Worm (Caenorhabditis elegans) whole organism, L2 larva: Measurements from ENCODE around the gene E02H1.1.

Source experiments
- C34F6.9 ChIP-seq: fragments of 150-350 bp; optimal IDR thresholded peaks from 2 replicates; lab custom pipeline; 2014; ENCODE audit warnings: missing biosample characterization, missing genetic modification characterization
- R02D3.7 ChIP-seq: fragments of 150-350 bp; optimal IDR thresholded peaks from 2 replicates; lab custom pipeline; 2014; ENCODE audit warnings: missing biosample characterization, missing genetic modification characterization
- ZK546.5 ChIP-seq: sonication (generic microtip); optimal IDR thresholded peaks from 2 replicates; lab custom pipeline; 2017; ENCODE audit warnings: missing biosample characterization, missing genetic modification characterization
- alr-1 ChIP-seq: fragments of 150-350 bp; optimal IDR thresholded peaks from 2 replicates; lab custom pipeline; 2014; ENCODE audit warnings: missing biosample characterization, missing genetic modification characterization
- aly-2 ChIP-seq: fragments of 150-350 bp; optimal IDR thresholded peaks from 2 replicates; lab custom pipeline; 2014; ENCODE audit warnings: missing biosample characterization, missing genetic modification characterization
- ama-1 ChIP-seq: fragments of 150-350 bp; optimal IDR thresholded peaks from 2 replicates; lab custom pipeline; 2018; ENCODE audit warnings: inconsistent platforms
- blmp-1 ChIP-seq: sonication (generic microtip); optimal IDR thresholded peaks from 2 replicates; lab custom pipeline; 2017; ENCODE audit warnings: missing genetic modification characterization, mild to moderate bottlenecking, missing compliant biosample characterization, antibody characterized with exemption, moderate library complexity; ENCODE audit not compliant: insufficient read depth
- ceh-16 ChIP-seq: fragments of 150-350 bp; optimal IDR thresholded peaks from 2 replicates; lab custom pipeline; 2014; ENCODE audit warnings: missing biosample characterization, missing genetic modification characterization
- ceh-82 ChIP-seq: fragments of 150-350 bp; optimal IDR thresholded peaks from 2 replicates; lab custom pipeline; 2014; ENCODE audit warnings: missing biosample characterization, missing genetic modification characterization
- crh-2 ChIP-seq: sonication (generic microtip); optimal IDR thresholded peaks from 2 replicates; lab custom pipeline; 2017; ENCODE audit warnings: missing biosample characterization, missing genetic modification characterization
- dmd-4 ChIP-seq: sonication (generic microtip); optimal IDR thresholded peaks from 2 replicates; lab custom pipeline; 2017; ENCODE audit warnings: missing biosample characterization, missing genetic modification characterization
- egl-27 ChIP-seq: sonication (generic microtip); optimal IDR thresholded peaks from 3 replicates; lab custom pipeline; 2017; ENCODE audit warnings: missing biosample characterization, missing genetic modification reagents, missing genetic modification characterization
- fos-1 ChIP-seq: fragments of 150-350 bp; optimal IDR thresholded peaks from 2 replicates; lab custom pipeline; 2014; ENCODE audit warnings: missing biosample characterization, missing genetic modification characterization
- gmeb-1 ChIP-seq: fragments of 150-350 bp; optimal IDR thresholded peaks from 2 replicates; lab custom pipeline; 2014; ENCODE audit warnings: missing biosample characterization, missing genetic modification characterization
- lin-13 ChIP-seq: fragments of 150-350 bp; optimal IDR thresholded peaks from 2 replicates; lab custom pipeline; 2014; ENCODE audit warnings: missing biosample characterization, missing genetic modification reagents, missing genetic modification characterization
- lin-39 ChIP-seq: fragments of 150-350 bp; optimal IDR thresholded peaks from 2 replicates; lab custom pipeline; 2014; ENCODE audit warnings: missing biosample characterization, missing genetic modification reagents, missing genetic modification characterization
- mab-5 ChIP-seq: fragments of 150-350 bp; optimal IDR thresholded peaks from 2 replicates; lab custom pipeline; 2014; ENCODE audit warnings: missing biosample characterization, missing genetic modification characterization
- mbf-1 ChIP-seq: sonication (generic microtip); optimal IDR thresholded peaks from 2 replicates; lab custom pipeline; 2017; ENCODE audit warnings: missing biosample characterization, missing genetic modification characterization
- nhr-10 ChIP-seq: sonication (generic microtip); optimal IDR thresholded peaks from 2 replicates; lab custom pipeline; 2017; ENCODE audit warnings: missing biosample characterization, missing genetic modification characterization
- nhr-129 ChIP-seq: fragments of 150-350 bp; optimal IDR thresholded peaks from 2 replicates; lab custom pipeline; 2014; ENCODE audit warnings: missing biosample characterization, missing genetic modification characterization
- nhr-21 ChIP-seq: fragments of 150-350 bp; optimal IDR thresholded peaks from 2 replicates; lab custom pipeline; 2014; ENCODE audit warnings: missing biosample characterization, missing genetic modification characterization
- nhr-25 ChIP-seq: fragments of 150-350 bp; sonication (generic microtip); optimal IDR thresholded peaks from 3 replicates; lab custom pipeline; 2014; ENCODE audit warnings: missing biosample characterization, missing genetic modification characterization
- nhr-6 ChIP-seq: fragments of 150-350 bp; optimal IDR thresholded peaks from 2 replicates; lab custom pipeline; 2014; ENCODE audit warnings: missing biosample characterization, missing genetic modification characterization
- sem-4 ChIP-seq: fragments of 150-350 bp; optimal IDR thresholded peaks from 2 replicates; lab custom pipeline; 2014; ENCODE audit warnings: missing biosample characterization, missing genetic modification reagents, missing genetic modification characterization
- skn-1 ChIP-seq: sonication (generic microtip); optimal IDR thresholded peaks from 2 replicates; lab custom pipeline; 2017; ENCODE audit warnings: missing biosample characterization, missing genetic modification characterization
- sma-9 ChIP-seq, 2 experiments: fragments of 150-350 bp in 1 of 2; sonication (generic microtip) in 1 of 2; optimal IDR thresholded peaks; 2 replicates each; lab custom pipeline; 2014 to 2016; ENCODE audit warnings: missing genetic modification characterization in 2 of 2, mild to moderate bottlenecking in 1 of 2, missing biosample characterization in 1 of 2, missing compliant biosample characterization in 1 of 2, missing genetic modification reagents in 1 of 2, moderate library complexity in 1 of 2
- unc-62 ChIP-seq: fragments of 150-350 bp; optimal IDR thresholded peaks from 2 replicates; lab custom pipeline; 2014; ENCODE audit warnings: missing biosample characterization, missing genetic modification reagents, missing genetic modification characterization
- zag-1 ChIP-seq: fragments of 150-350 bp; optimal IDR thresholded peaks from 2 replicates; lab custom pipeline; 2014; ENCODE audit warnings: missing biosample characterization, missing genetic modification characterization
- ztf-1 ChIP-seq: fragments of 200-800 bp; sonication (Bioruptor generic); conservative IDR thresholded peaks from 2 replicates; pipeline ENCODE4 v1.3.6; 2022; ENCODE audit warnings: missing genetic modification characterization, missing compliant biosample characterization
- ztf-4 ChIP-seq: fragments of 150-350 bp; optimal IDR thresholded peaks from 2 replicates; lab custom pipeline; 2014; ENCODE audit warnings: missing biosample characterization, missing genetic modification characterization

E02H1.1 gene

DNA sequence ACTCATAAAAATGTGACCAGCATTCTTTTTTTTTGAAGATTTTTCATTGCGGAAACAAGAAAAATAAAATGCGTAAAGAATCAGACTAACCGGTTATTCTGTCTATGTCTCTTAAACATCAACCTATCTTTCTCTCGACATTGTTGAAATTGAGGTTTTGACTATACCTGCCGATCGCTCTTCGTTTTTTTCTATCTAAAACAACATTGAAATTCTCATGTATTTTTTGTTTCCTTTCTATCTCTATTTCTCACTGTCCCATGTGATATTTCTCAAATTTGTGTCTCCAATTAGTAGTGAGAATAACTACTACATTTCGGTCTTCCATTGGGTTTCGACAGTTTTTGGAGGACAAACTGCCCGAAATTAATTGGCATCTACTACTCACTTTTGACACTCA lies 30.1 kb downstream of the E02H1.1 start:
- TF ChIP-seq C34F6.9 (tag; lab: Kevin White, UChicago) (no peak), ceh-16 (tag; lab: Kevin White, UChicago) (peak; percentile 18), nhr-6 (tag; lab: Kevin White, UChicago) (peak; percentile 44), dmd-4 (no peak), alr-1 (tag; lab: Kevin White, UChicago) (no peak), aly-2 (tag; lab: Kevin White, UChicago) (no peak), nhr-25 (tag; lab: Kevin White, UChicago) (peak; percentile 76), blmp-1 (tag; lab: Kevin White, UChicago) (peak; percentile 55), ceh-82 (tag; lab: Kevin White, UChicago) (no peak), sma-9 (GFP tag; optimal IDR thresholded peaks at IDR 0.05; lab: Kevin White, UChicago) (peak; percentile 43), sma-9 (tag; optimal IDR thresholded peaks at IDR 0.05; lab: Kevin White, UChicago) (no peak), nhr-129 (tag; lab: Kevin White, UChicago) (peak; percentile 9)

DNA sequence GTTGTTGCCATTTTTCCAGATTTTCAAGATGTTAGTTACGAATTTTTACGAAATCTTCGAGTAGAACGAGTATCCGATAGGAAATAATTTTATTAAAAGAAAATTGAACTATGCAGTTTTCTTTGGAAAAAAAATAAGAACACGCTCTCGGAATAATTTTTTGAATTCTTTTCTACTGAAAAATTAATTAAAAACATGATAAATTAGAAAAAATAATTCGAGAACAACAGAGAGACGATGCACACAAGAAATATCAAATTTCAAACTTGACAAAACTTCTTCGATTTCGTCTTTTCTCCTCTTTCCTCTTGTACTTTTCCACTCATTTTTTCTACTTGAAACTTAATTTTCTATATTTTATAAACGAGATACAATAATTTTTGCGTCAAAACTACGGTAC lies 31.0 kb downstream of the E02H1.1 start, which contains the start of gene F35H8.4:
Gene F35H8.4, minus strand, starts transcription at position 101 of the 400 bp plus-strand sequence.
- TF ChIP-seq ceh-82 (tag; lab: Kevin White, UChicago), result no peak

DNA sequence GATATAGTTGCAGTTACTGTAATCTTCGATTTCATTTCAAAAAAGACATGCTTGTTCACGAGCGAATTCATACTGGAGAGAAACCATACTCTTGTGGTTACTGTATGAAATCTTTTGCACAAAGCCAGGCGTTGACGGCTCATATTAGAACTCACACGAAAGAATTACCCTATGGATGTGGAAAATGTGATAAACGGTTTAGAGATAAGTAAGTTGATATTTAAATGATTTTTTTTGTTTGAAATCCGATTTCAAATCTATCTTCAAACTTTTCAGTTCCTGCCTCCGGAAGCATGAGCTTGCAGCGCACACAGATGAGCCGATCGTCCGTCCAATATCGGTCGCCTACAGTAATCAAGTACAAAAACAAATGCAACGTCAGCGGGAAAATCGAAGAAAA lies 32.1 kb downstream of the E02H1.1 start:
- TF ChIP-seq unc-62 (GFP tag; lab: Kevin White, UChicago) (no peak), R02D3.7 (tag; lab: Kevin White, UChicago) (no peak)
- TF ChIP-seq, all 48 proteins: peak for 0

DNA sequence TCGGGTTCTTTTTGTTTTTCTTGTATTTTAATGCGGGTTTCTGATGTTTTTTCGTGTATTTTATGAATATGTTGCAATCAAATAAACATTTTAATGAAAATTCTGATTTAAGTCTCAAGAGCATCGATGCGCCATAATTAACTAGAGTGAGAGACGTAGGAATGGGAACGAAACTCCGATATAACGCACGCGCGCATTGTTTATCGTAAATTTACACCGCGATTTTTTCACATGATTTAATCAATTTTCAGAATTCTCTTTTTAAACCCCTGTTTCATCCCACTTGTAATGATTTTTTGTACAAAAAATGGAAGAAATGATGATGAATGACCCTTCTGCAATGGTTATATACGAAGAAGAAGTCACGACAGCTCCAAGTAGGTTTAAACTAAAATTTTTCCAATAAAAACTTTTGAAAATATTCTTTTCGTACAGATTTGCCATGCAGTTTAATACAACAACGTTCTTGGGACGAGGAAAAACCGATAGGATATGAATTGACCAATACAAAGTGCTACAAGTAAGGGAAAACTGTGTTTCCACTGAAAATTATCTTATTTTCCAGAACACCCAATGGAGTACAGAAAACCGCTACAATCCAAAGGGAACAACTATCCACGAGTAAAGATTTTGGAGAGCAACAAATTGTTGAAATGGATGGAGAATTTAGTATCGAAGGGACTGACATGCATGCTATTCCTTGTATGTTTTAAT lies 33.4 kb downstream of the E02H1.1 start, which contains the start of gene zfp-2:
Gene zfp-2, plus strand, starts transcription at position 214 of the 714 bp plus-strand sequence.
- TF ChIP-seq lin-13 (GFP tag; lab: Kevin White, UChicago) (no peak), ztf-1 (no peak), blmp-1 (tag; lab: Kevin White, UChicago) (no peak), aly-2 (tag; lab: Kevin White, UChicago) (no peak), ztf-4 (tag; lab: Kevin White, UChicago) (no peak), dmd-4 (no peak), gmeb-1 (tag; lab: Kevin White, UChicago) (no peak), nhr-10 (tag; lab: Kevin White, UChicago) (no peak), nhr-25 (tag; lab: Kevin White, UChicago) (peak; percentile 16), unc-62 (GFP tag; lab: Kevin White, UChicago) (no peak), nhr-129 (tag; lab: Kevin White, UChicago) (peak; percentile 13), egl-27 (no peak), nhr-21 (tag; lab: Kevin White, UChicago) (no peak), nhr-6 (tag; lab: Kevin White, UChicago) (no peak), sma-9 (GFP tag; optimal IDR thresholded peaks at IDR 0.05; lab: Kevin White, UChicago) (no peak), sma-9 (tag; optimal IDR thresholded peaks at IDR 0.05; lab: Kevin White, UChicago) (no peak), sem-4 (tag; lab: Kevin White, UChicago) (no peak), ZK546.5 (tag; lab: Kevin White, UChicago) (no peak), mbf-1 (tag; lab: Kevin White, UChicago) (no peak), R02D3.7 (tag; lab: Kevin White, UChicago) (peak; percentile 28), crh-2 (tag; lab: Kevin White, UChicago) (no peak), C34F6.9 (tag; lab: Kevin White, UChicago) (peak; percentile 40)
- TF ChIP-seq, all 48 proteins: peak for 4

ce11 chrII:9556582-9556981 lies 34.4 kb downstream of the E02H1.1 start:
- no peak for TF ChIP-seq ceh-82 (tag; lab: Kevin White, UChicago)
- no peak for TF ChIP-seq fos-1
- no peak for TF ChIP-seq ama-1 (lab: Kevin White, UChicago)
- no peak for TF ChIP-seq nhr-10 (tag; lab: Kevin White, UChicago)
- no peak for TF ChIP-seq lin-39 (tag; lab: Kevin White, UChicago)
- TF ChIP-seq sma-9 (GFP tag; optimal IDR thresholded peaks at IDR 0.05; lab: Kevin White, UChicago), result no peak
- no peak for TF ChIP-seq sma-9 (tag; optimal IDR thresholded peaks at IDR 0.05; lab: Kevin White, UChicago)
- TF ChIP-seq mbf-1 (tag; lab: Kevin White, UChicago), result no peak
- TF ChIP-seq mab-5, result no peak
- TF ChIP-seq aly-2 (tag; lab: Kevin White, UChicago), result no peak
- no peak for TF ChIP-seq ZK546.5 (tag; lab: Kevin White, UChicago)
- TF ChIP-seq nhr-21 (tag; lab: Kevin White, UChicago), result no peak
- TF ChIP-seq blmp-1 (tag; lab: Kevin White, UChicago), result no peak
- TF ChIP-seq skn-1 (tag; lab: Kevin White, UChicago), result no peak
- TF ChIP-seq zag-1, result no peak
